Fruit fly (Drosophila melanogaster) whole organism, embryonic: Measurements from ENCODE around the gene CG34310.

ENCODE experiments used
- CG13123 ChIP-seq: fragments of 200-800 bp; sonication (Bioruptor generic); optimal IDR thresholded peaks from 2 replicates; lab custom pipeline; 2016; ENCODE audit warnings: missing biosample characterization, missing genetic modification characterization
- Ets97D ChIP-seq: fragments of 200-800 bp; sonication (Bioruptor generic); optimal IDR thresholded peaks from 3 replicates; lab custom pipeline; 2016; ENCODE audit warnings: missing biosample characterization, missing genetic modification characterization

- TF ChIP-seq Ets97D (no peak), CG13123 (GFP tag; lab: Kevin White, UChicago) (no peak)
Measured at dm6 chr2L:6722822-6723749, 59.6 kb downstream of the CG34310 start, which contains the start of gene homer.
